Fruit fly (Drosophila melanogaster) whole organism, embryonic: Measurements from ENCODE around the gene lectin-30A.

ENCODE experiments used
- Atf3 ChIP-seq: fragments of 200-800 bp; sonication (Bioruptor generic); optimal IDR thresholded peaks from 3 replicates; lab custom pipeline; 2016; ENCODE audit warnings: missing biosample characterization, missing genetic modification characterization
- Bgb ChIP-seq: fragments of 200-800 bp; sonication (Bioruptor generic); IDR thresholded peaks from 2 replicates; pipeline ENCODE4 v1.3.6; 2022; ENCODE audit warnings: missing biosample characterization, missing genetic modification characterization; ENCODE audit not compliant: partially characterized antibody
- Blimp-1 ChIP-seq: fragments of 200-800 bp; sonication (Bioruptor generic); optimal IDR thresholded peaks from 3 replicates; lab custom pipeline; 2018; ENCODE audit warnings: missing biosample characterization, missing genetic modification characterization, mild to moderate bottlenecking, moderate library complexity, missing genetic modification reagents
- CG10267 ChIP-seq: fragments of 200-800 bp; sonication (Bioruptor generic); optimal IDR thresholded peaks from 2 replicates; lab custom pipeline; 2018; ENCODE audit warnings: missing biosample characterization, mild to moderate bottlenecking, missing genetic modification characterization, moderate library complexity
- CG10979 ChIP-seq: fragments of 200-800 bp; sonication (Bioruptor generic); optimal IDR thresholded peaks from 2 replicates; lab custom pipeline; 2018; ENCODE audit warnings: missing biosample characterization, mild to moderate bottlenecking, missing genetic modification characterization, moderate library complexity
- CG12219 ChIP-seq: fragments of 200-800 bp; sonication (Bioruptor generic); optimal IDR thresholded peaks from 3 replicates; lab custom pipeline; 2018; ENCODE audit warnings: missing biosample characterization, mild to moderate bottlenecking, missing genetic modification characterization
- CG15479 ChIP-seq: fragments of 200-800 bp; sonication (Bioruptor generic); optimal IDR thresholded peaks from 3 replicates; lab custom pipeline; 2019; ENCODE audit warnings: missing biosample characterization, mild to moderate bottlenecking, missing genetic modification characterization, moderate library complexity
- CG16815 ChIP-seq: fragments of 200-800 bp; sonication (Bioruptor generic); optimal IDR thresholded peaks from 3 replicates; lab custom pipeline; 2017; ENCODE audit warnings: missing biosample characterization, mild to moderate bottlenecking, missing genetic modification characterization
- CG16863 ChIP-seq: fragments of 200-800 bp; sonication (Bioruptor generic); optimal IDR thresholded peaks from 3 replicates; lab custom pipeline; 2016; ENCODE audit warnings: missing biosample characterization, missing genetic modification characterization
- CG17912 ChIP-seq: fragments of 200-800 bp; sonication (Bioruptor generic); optimal IDR thresholded peaks from 2 replicates; lab custom pipeline; 2018; ENCODE audit warnings: missing biosample characterization, mild to moderate bottlenecking, missing genetic modification characterization
- CG18476 ChIP-seq: fragments of 200-800 bp; sonication (Bioruptor generic); optimal IDR thresholded peaks from 2 replicates; lab custom pipeline; 2016; ENCODE audit warnings: missing biosample characterization, mild to moderate bottlenecking, missing genetic modification characterization
- CG2678 ChIP-seq: fragments of 200-800 bp; sonication (Bioruptor generic); optimal IDR thresholded peaks from 3 replicates; lab custom pipeline; 2019; ENCODE audit warnings: missing biosample characterization, mild to moderate bottlenecking, missing genetic modification characterization, moderate library complexity
- CG2889 ChIP-seq: fragments of 200-800 bp; sonication (Bioruptor generic); IDR thresholded peaks from 3 replicates; pipeline ENCODE4 v1.3.6; 2022; ENCODE audit warnings: missing biosample characterization, missing genetic modification characterization
- CG30431 ChIP-seq: fragments of 200-800 bp; sonication (Bioruptor generic); optimal IDR thresholded peaks from 2 replicates; lab custom pipeline; 2017; ENCODE audit warnings: missing biosample characterization, missing genetic modification characterization
- CG31441 ChIP-seq: fragments of 200-800 bp; sonication (Bioruptor generic); IDR thresholded peaks from 2 replicates; pipeline ENCODE4 v1.3.6; 2022; ENCODE audit warnings: missing biosample characterization, missing genetic modification characterization
- CG4424 ChIP-seq: fragments of 200-800 bp; sonication (Bioruptor generic); optimal IDR thresholded peaks from 3 replicates; lab custom pipeline; 2016; ENCODE audit warnings: missing biosample characterization, missing genetic modification characterization
- CG6689 ChIP-seq: fragments of 200-800 bp; sonication (Bioruptor generic); IDR thresholded peaks from 2 replicates; pipeline ENCODE4 v1.3.6; 2022; ENCODE audit warnings: missing biosample characterization, missing genetic modification characterization
- CG8089 ChIP-seq: fragments of 200-800 bp; sonication (Bioruptor generic); optimal IDR thresholded peaks from 3 replicates; lab custom pipeline; 2016; ENCODE audit warnings: missing biosample characterization, missing genetic modification characterization
- CG8281 ChIP-seq: fragments of 200-800 bp; sonication (Bioruptor generic); optimal IDR thresholded peaks from 2 replicates; lab custom pipeline; 2018; ENCODE audit warnings: missing biosample characterization, mild to moderate bottlenecking, missing genetic modification characterization, moderate library complexity
- CG9876 ChIP-seq: fragments of 200-800 bp; sonication (Bioruptor generic); optimal IDR thresholded peaks from 2 replicates; lab custom pipeline; 2016; ENCODE audit warnings: missing biosample characterization, missing genetic modification characterization
- CoRest ChIP-seq: fragments of 200-800 bp; sonication (Bioruptor generic); optimal IDR thresholded peaks from 3 replicates; lab custom pipeline; 2018; ENCODE audit warnings: missing biosample characterization, mild to moderate bottlenecking, missing genetic modification characterization, moderate library complexity
- D19A ChIP-seq: fragments of 200-800 bp; optimal IDR thresholded peaks from 3 replicates; lab custom pipeline; 2019; ENCODE audit warnings: missing biosample characterization, mild to moderate bottlenecking, missing genetic modification characterization, moderate library complexity
- Dbx ChIP-seq: fragments of 200-800 bp; sonication (Bioruptor generic); IDR thresholded peaks from 3 replicates; pipeline ENCODE4 v1.3.6; 2022; ENCODE audit warnings: missing biosample characterization, missing genetic modification characterization
- Fer1 ChIP-seq: fragments of 200-800 bp; sonication (Bioruptor generic); optimal IDR thresholded peaks from 2 replicates; lab custom pipeline; 2017; ENCODE audit warnings: missing biosample characterization, mild to moderate bottlenecking, missing genetic modification characterization
- Gsc ChIP-seq: fragments of 200-800 bp; sonication (Bioruptor generic); IDR thresholded peaks from 2 replicates; pipeline ENCODE4 v1.3.6; 2022; ENCODE audit warnings: missing biosample characterization, missing genetic modification characterization
- Hr51 ChIP-seq, 2 experiments: fragments of 200-800 bp; sonication (Bioruptor generic); optimal IDR thresholded peaks; 2 replicates in 1 of 2; 3 replicates in 1 of 2; lab custom pipeline; 2016 to 2018; ENCODE audit warnings: missing biosample characterization in 2 of 2, missing genetic modification characterization in 2 of 2, mild to moderate bottlenecking in 1 of 2, moderate library complexity in 1 of 2
- Mad ChIP-seq: fragments of 200-800 bp; sonication (Bioruptor generic); optimal IDR thresholded peaks from 2 replicates; lab custom pipeline; 2016; ENCODE audit warnings: missing biosample characterization, missing genetic modification characterization
- Pdp1 ChIP-seq, 2 experiments: fragments of 200-800 bp; sonication (Bioruptor generic); optimal IDR thresholded peaks; 3 replicates each; lab custom pipeline; 2016; ENCODE audit warnings: missing biosample characterization in 2 of 2, missing genetic modification characterization in 2 of 2, mild to moderate bottlenecking in 1 of 2, moderate library complexity in 1 of 2
- Sox100B ChIP-seq: fragments of 200-800 bp; sonication (Bioruptor generic); optimal IDR thresholded peaks from 3 replicates; lab custom pipeline; 2018; ENCODE audit warnings: missing biosample characterization, mild to moderate bottlenecking, missing genetic modification characterization
- Spps ChIP-seq: fragments of 200-800 bp; sonication (Bioruptor generic); optimal IDR thresholded peaks from 2 replicates; lab custom pipeline; 2018; ENCODE audit warnings: missing biosample characterization, mild to moderate bottlenecking, missing genetic modification characterization
- ab ChIP-seq: fragments of 200-800 bp; sonication (Bioruptor generic); optimal IDR thresholded peaks from 2 replicates; lab custom pipeline; 2016; ENCODE audit warnings: missing biosample characterization, missing genetic modification characterization
- abd-A ChIP-seq: fragments of 200-800 bp; sonication (Bioruptor generic); optimal IDR thresholded peaks from 3 replicates; lab custom pipeline; 2019; ENCODE audit warnings: missing biosample characterization, mild to moderate bottlenecking, missing genetic modification characterization, moderate library complexity
- ac ChIP-seq: fragments of 200-800 bp; sonication (Bioruptor generic); optimal IDR thresholded peaks from 3 replicates; lab custom pipeline; 2017; ENCODE audit warnings: missing biosample characterization, mild to moderate bottlenecking, missing genetic modification characterization
- ato ChIP-seq: fragments of 200-800 bp; sonication (Bioruptor generic); IDR thresholded peaks from 2 replicates; pipeline ENCODE4 v1.3.6; 2022; ENCODE audit warnings: missing biosample characterization, missing genetic modification characterization; ENCODE audit not compliant: partially characterized antibody
- btn ChIP-seq: fragments of 200-800 bp; sonication (Bioruptor generic); optimal IDR thresholded peaks from 2 replicates; lab custom pipeline; 2016; ENCODE audit warnings: missing biosample characterization, missing genetic modification characterization
- ci ChIP-seq: fragments of 200-800 bp; sonication (Bioruptor generic); IDR thresholded peaks from 3 replicates; pipeline ENCODE4 v1.3.6; 2022; ENCODE audit warnings: missing biosample characterization, missing genetic modification characterization
- da ChIP-seq: fragments of 200-800 bp; sonication (Bioruptor generic); optimal IDR thresholded peaks from 2 replicates; lab custom pipeline; 2016; ENCODE audit warnings: missing biosample characterization, missing genetic modification characterization
- gem ChIP-seq: fragments of 200-800 bp; sonication (Bioruptor generic); optimal IDR thresholded peaks from 2 replicates; lab custom pipeline; 2019; ENCODE audit warnings: missing biosample characterization, mild to moderate bottlenecking, missing genetic modification characterization, moderate library complexity
- gfzf ChIP-seq: fragments of 200-800 bp; sonication (Bioruptor generic); optimal IDR thresholded peaks from 2 replicates; lab custom pipeline; 2016; ENCODE audit warnings: missing biosample characterization, mild to moderate bottlenecking, missing genetic modification characterization, moderate library complexity
- gsb-n ChIP-seq: fragments of 200-800 bp; sonication (Bioruptor generic); optimal IDR thresholded peaks from 3 replicates; lab custom pipeline; 2018; ENCODE audit warnings: missing biosample characterization, mild to moderate bottlenecking, missing genetic modification characterization
- hkb ChIP-seq, 2 experiments: fragments of 200-800 bp in 1 of 2; fragments of >200 bp in 1 of 2; sonication (Bioruptor generic) in 1 of 2; IDR thresholded peaks in 1 of 2; optimal IDR thresholded peaks in 1 of 2; 2 replicates each; pipeline versions ENCODE4 v1.3.6 to Lab custom; 2017 to 2022; ENCODE audit warnings: missing biosample characterization in 1 of 2, missing genetic modification characterization in 1 of 2
- lola ChIP-seq, 3 experiments: fragments of >200 bp in 2 of 3; fragments of 200-800 bp in 1 of 3; sonication (Bioruptor generic) in 1 of 3; optimal IDR thresholded peaks; 2 replicates each; lab custom pipeline; 2017 to 2019; ENCODE audit warnings: missing biosample characterization in 3 of 3, missing genetic modification characterization in 3 of 3, mild to moderate bottlenecking in 1 of 3, moderate library complexity in 1 of 3
- nau ChIP-seq: fragments of 200-800 bp; sonication (Bioruptor generic); optimal IDR thresholded peaks from 3 replicates; lab custom pipeline; 2017; ENCODE audit warnings: missing biosample characterization, mild to moderate bottlenecking, missing genetic modification characterization, missing genetic modification reagents
- oc ChIP-seq: fragments of 200-800 bp; sonication (Bioruptor generic); optimal IDR thresholded peaks from 2 replicates; lab custom pipeline; 2018; ENCODE audit warnings: missing biosample characterization, mild to moderate bottlenecking, missing genetic modification characterization, moderate library complexity
- prd ChIP-seq, 3 experiments: fragments of >200 bp in 2 of 3; fragments of 200-800 bp in 1 of 3; sonication (Bioruptor generic) in 1 of 3; optimal IDR thresholded peaks in 2 of 3; IDR thresholded peaks in 1 of 3; 2 replicates in 2 of 3; 3 replicates in 1 of 3; pipeline versions ENCODE4 v1.3.6 to Lab custom; 2017 to 2022; ENCODE audit warnings: missing biosample characterization in 1 of 3, missing genetic modification characterization in 1 of 3
- stwl ChIP-seq: fragments of 200-800 bp; sonication (Bioruptor generic); optimal IDR thresholded peaks from 3 replicates; lab custom pipeline; 2018; ENCODE audit warnings: missing biosample characterization, mild to moderate bottlenecking, missing genetic modification characterization, moderate library complexity
- trh ChIP-seq: fragments of 200-800 bp; sonication (Bioruptor generic); optimal IDR thresholded peaks from 2 replicates; lab custom pipeline; 2016; ENCODE audit warnings: missing biosample characterization, missing genetic modification characterization
- twi ChIP-seq: fragments of 200-800 bp; optimal IDR thresholded peaks from 2 replicates; lab custom pipeline; 2019; ENCODE audit warnings: missing biosample characterization, mild to moderate bottlenecking, missing genetic modification characterization, moderate library complexity

Gene lectin-30A

DNA sequence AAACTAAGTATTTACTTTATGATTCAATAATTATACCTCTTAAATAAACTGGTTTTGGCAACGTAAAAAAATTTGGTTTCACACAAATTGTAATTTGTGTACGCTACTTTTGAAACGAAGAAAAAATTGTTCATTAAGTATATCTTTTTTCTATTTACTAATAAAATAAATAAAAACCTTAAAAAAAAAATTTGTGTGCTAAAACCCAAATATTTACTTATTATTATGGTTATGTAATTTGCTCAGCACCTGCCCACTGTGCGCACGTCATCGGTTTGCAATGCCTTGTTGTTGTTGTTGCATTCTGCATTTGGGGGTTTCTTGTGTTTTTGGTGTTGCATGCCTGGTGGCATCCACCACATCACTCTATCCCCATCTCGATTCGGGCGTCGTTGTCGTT is 47.5 kb downstream of the lectin-30A start (continued):
- TF ChIP-seq Mad (GFP tag; lab: Kevin White, UChicago), result no peak
- no peak for TF ChIP-seq Atf3 (GFP tag; lab: Kevin White, UChicago)
- peak in 1 of 3 experiments; percentile 54 for TF ChIP-seq lola (GFP tag; optimal IDR thresholded peaks at IDR 0.05; lab: Kevin White, UChicago)
- peak; percentile 27 for TF ChIP-seq nau (GFP tag; lab: Kevin White, UChicago)
- TF ChIP-seq CG4424 (GFP tag; lab: Kevin White, UChicago), result peak; percentile 53
- no peak for TF ChIP-seq stwl (tag; lab: Kevin White, UChicago)
- TF ChIP-seq CG10979, result peak; percentile 72
- no peak for TF ChIP-seq da (GFP tag; lab: Kevin White, UChicago)
- peak; percentile 35; the same call in 1 of the 3 replicates for TF ChIP-seq ci (GFP tag; lab: Robert Waterston, UW)
- peak; percentile 22 for TF ChIP-seq CG12219 (GFP tag; lab: Kevin White, UChicago)
- no peak for TF ChIP-seq prd (optimal IDR thresholded peaks at IDR 0.05; lab: Kevin White, UChicago)
- peak; percentile 46; the same call in 1 of the 3 replicates for TF ChIP-seq prd (GFP tag; IDR thresholded peaks at IDR 0.05; lab: Robert Waterston, UW)
- TF ChIP-seq Dbx (GFP tag; lab: Robert Waterston, UW), result no peak
- TF ChIP-seq abd-A (tag; lab: Kevin White, UChicago), result no peak
- no peak for TF ChIP-seq CG2889 (GFP tag; lab: Robert Waterston, UW)
- peak; percentile 71 for TF ChIP-seq Sox100B (GFP tag; lab: Kevin White, UChicago)
- no peak for TF ChIP-seq ato (GFP tag; lab: Robert Waterston, UW)
- 0 out of 2 replicates have a peak, but pooled peaks have one; percentile 6 for TF ChIP-seq CG6689 (GFP tag; lab: Robert Waterston, UW)
- peak; percentile 56; the same call in 1 of the 2 replicates for TF ChIP-seq CG31441 (GFP tag; lab: Robert Waterston, UW)
- TF ChIP-seq CG17912, result no peak
- TF ChIP-seq CoRest (tag; lab: Kevin White, UChicago), result peak; percentile 35
- peak; percentile 3 for TF ChIP-seq oc (tag; lab: Kevin White, UChicago)
- no peak for TF ChIP-seq CG8089 (GFP tag; lab: Kevin White, UChicago)
- no peak for TF ChIP-seq CG15479 (GFP tag; lab: Kevin White, UChicago)
- peak; percentile 42 for TF ChIP-seq gsb-n
- peak; percentile 33 for TF ChIP-seq D19A (tag; lab: Kevin White, UChicago)
- TF ChIP-seq CG16863 (GFP tag; lab: Kevin White, UChicago), result no peak
- TF ChIP-seq Hr51 (GFP tag; optimal IDR thresholded peaks at IDR 0.05; lab: Kevin White, UChicago), result peak in 1 of 2 experiments; percentile 82
- no peak for TF ChIP-seq Fer1 (GFP tag; lab: Kevin White, UChicago)
- TF ChIP-seq CG16815, result no peak
- no peak for TF ChIP-seq Gsc (GFP tag; lab: Robert Waterston, UW)
- TF ChIP-seq Bgb (GFP tag; lab: Robert Waterston, UW), result no peak
- TF ChIP-seq CG9876 (GFP tag; lab: Kevin White, UChicago), result no peak
- peak; percentile 32 for TF ChIP-seq Spps (tag; lab: Kevin White, UChicago)
- peak; percentile 64 for TF ChIP-seq Blimp-1 (GFP tag; lab: Kevin White, UChicago)
- no peak for TF ChIP-seq CG8281 (tag; lab: Kevin White, UChicago)
- no peak for TF ChIP-seq ab (GFP tag; lab: Kevin White, UChicago)
- peak; percentile 32 for TF ChIP-seq CG10267
- no peak for TF ChIP-seq ac
- no peak for TF ChIP-seq CG18476 (GFP tag; lab: Kevin White, UChicago)
- no peak for TF ChIP-seq hkb (optimal IDR thresholded peaks at IDR 0.05; lab: Kevin White, UChicago)
- peak; percentile 61 for TF ChIP-seq hkb (GFP tag; IDR thresholded peaks at IDR 0.05; lab: Robert Waterston, UW)
- peak; percentile 77 for TF ChIP-seq gem
- TF ChIP-seq Pdp1 (GFP tag; optimal IDR thresholded peaks at IDR 0.05; lab: Kevin White, UChicago), result peak in 1 of 2 experiments; percentile 65
- TF ChIP-seq trh (GFP tag; lab: Kevin White, UChicago), result no peak
- no peak for TF ChIP-seq twi (tag; lab: Kevin White, UChicago)
- TF ChIP-seq CG2678, result peak; percentile 70
- peak; percentile 7 for TF ChIP-seq CG30431 (GFP tag; lab: Kevin White, UChicago)
- TF ChIP-seq btn (GFP tag; lab: Kevin White, UChicago), result no peak
- no peak for TF ChIP-seq gfzf (GFP tag; lab: Kevin White, UChicago)
